Fruit fly (Drosophila melanogaster) whole organism, embryonic: ENCODE results near the gene Frmd5.

Experiments used
- CG12236 ChIP-seq: fragments of 200-800 bp; sonication (Bioruptor generic); optimal IDR thresholded peaks from 2 replicates; lab custom pipeline; 2016; ENCODE audit warnings: missing biosample characterization, missing genetic modification characterization
- CG12744 ChIP-seq: fragments of 200-800 bp; sonication (Bioruptor generic); optimal IDR thresholded peaks from 2 replicates; lab custom pipeline; 2016; ENCODE audit warnings: missing biosample characterization, missing genetic modification characterization
- CG13296 ChIP-seq: fragments of 200-800 bp; sonication (Bioruptor generic); optimal IDR thresholded peaks from 3 replicates; lab custom pipeline; 2018; ENCODE audit warnings: missing biosample characterization, mild to moderate bottlenecking, missing genetic modification characterization
- CG1603 ChIP-seq: fragments of 200-800 bp; sonication (Bioruptor generic); optimal IDR thresholded peaks from 2 replicates; lab custom pipeline; 2019; ENCODE audit warnings: missing biosample characterization, mild to moderate bottlenecking, missing genetic modification characterization, moderate library complexity
- CG17186 ChIP-seq: fragments of 200-800 bp; sonication (Bioruptor generic); optimal IDR thresholded peaks from 3 replicates; lab custom pipeline; 2017; ENCODE audit warnings: missing biosample characterization, missing genetic modification reagents, missing genetic modification characterization
- CG17912 ChIP-seq: fragments of 200-800 bp; sonication (Bioruptor generic); optimal IDR thresholded peaks from 2 replicates; lab custom pipeline; 2018; ENCODE audit warnings: missing biosample characterization, mild to moderate bottlenecking, missing genetic modification characterization
- CG18599 ChIP-seq: fragments of 200-800 bp; sonication (Bioruptor generic); optimal IDR thresholded peaks from 3 replicates; lab custom pipeline; 2017; ENCODE audit warnings: missing biosample characterization, missing genetic modification characterization, mild to moderate bottlenecking, moderate library complexity, missing genetic modification reagents
- CG30020 ChIP-seq: fragments of 200-800 bp; optimal IDR thresholded peaks from 2 replicates; lab custom pipeline; 2019; ENCODE audit warnings: missing biosample characterization, mild to moderate bottlenecking, missing genetic modification characterization, moderate library complexity
- CG33213 ChIP-seq: fragments of 200-800 bp; sonication (Bioruptor generic); optimal IDR thresholded peaks from 3 replicates; lab custom pipeline; 2016; ENCODE audit warnings: missing biosample characterization, missing genetic modification characterization
- CG42726 ChIP-seq: fragments of 200-800 bp; sonication (Bioruptor generic); IDR thresholded peaks from 2 replicates; pipeline ENCODE4 v1.3.6; 2022; ENCODE audit warnings: missing biosample characterization, missing genetic modification characterization; ENCODE audit not compliant: partially characterized antibody
- CG4328 ChIP-seq: fragments of 200-800 bp; sonication (Bioruptor generic); optimal IDR thresholded peaks from 3 replicates; lab custom pipeline; 2017; ENCODE audit warnings: missing biosample characterization, missing genetic modification reagents, missing genetic modification characterization
- CG7928 ChIP-seq: fragments of 200-800 bp; sonication (Bioruptor generic); optimal IDR thresholded peaks from 2 replicates; lab custom pipeline; 2017; ENCODE audit warnings: missing biosample characterization, mild to moderate bottlenecking, missing genetic modification characterization
- CG8281 ChIP-seq: fragments of 200-800 bp; sonication (Bioruptor generic); optimal IDR thresholded peaks from 2 replicates; lab custom pipeline; 2018; ENCODE audit warnings: missing biosample characterization, mild to moderate bottlenecking, missing genetic modification characterization, moderate library complexity
- CG8290 ChIP-seq, 3 experiments: fragments of 200-800 bp; sonication (Bioruptor generic); optimal IDR thresholded peaks; 2 replicates each; lab custom pipeline; 2016 to 2019; ENCODE audit warnings: missing biosample characterization in 3 of 3, missing genetic modification characterization in 3 of 3, mild to moderate bottlenecking in 2 of 3, moderate library complexity in 1 of 3
- CG8944 ChIP-seq: fragments of 200-800 bp; sonication (Bioruptor generic); optimal IDR thresholded peaks from 3 replicates; lab custom pipeline; 2016; ENCODE audit warnings: missing biosample characterization, missing genetic modification characterization
- CG9437 ChIP-seq: fragments of 200-800 bp; sonication (Bioruptor generic); optimal IDR thresholded peaks from 2 replicates; lab custom pipeline; 2018; ENCODE audit warnings: missing biosample characterization, mild to moderate bottlenecking, missing genetic modification characterization
- ERR ChIP-seq: fragments of 200-800 bp; sonication (Bioruptor generic); optimal IDR thresholded peaks from 2 replicates; lab custom pipeline; 2016; ENCODE audit warnings: missing biosample characterization, missing genetic modification characterization
- Elba2 ChIP-seq: fragments of 200-800 bp; sonication (Bioruptor generic); optimal IDR thresholded peaks from 3 replicates; lab custom pipeline; 2016; ENCODE audit warnings: missing biosample characterization, missing genetic modification characterization
- Rx ChIP-seq: fragments of 200-800 bp; sonication (Bioruptor generic); IDR thresholded peaks from 2 replicates; pipeline ENCODE4 v1.3.6; 2022; ENCODE audit warnings: missing biosample characterization, missing genetic modification characterization
- Sox100B ChIP-seq: fragments of 200-800 bp; sonication (Bioruptor generic); optimal IDR thresholded peaks from 3 replicates; lab custom pipeline; 2018; ENCODE audit warnings: missing biosample characterization, mild to moderate bottlenecking, missing genetic modification characterization
- Sox102F ChIP-seq: fragments of 200-800 bp; sonication (Bioruptor generic); optimal IDR thresholded peaks from 2 replicates; lab custom pipeline; 2018; ENCODE audit warnings: missing biosample characterization, mild to moderate bottlenecking, missing genetic modification characterization, moderate library complexity
- Stat92E ChIP-seq, 3 experiments: fragments of >200 bp in 2 of 3; fragments of 200-800 bp in 1 of 3; sonication (Bioruptor generic) in 1 of 3; optimal IDR thresholded peaks; 2 replicates each; lab custom pipeline; 2017 to 2019; ENCODE audit warnings: missing biosample characterization in 3 of 3, missing genetic modification characterization in 3 of 3, mild to moderate bottlenecking in 1 of 3, moderate library complexity in 1 of 3
- Xrp1 ChIP-seq: fragments of 200-800 bp; sonication (Bioruptor generic); IDR thresholded peaks from 2 replicates; pipeline ENCODE4 v1.3.6; 2022; ENCODE audit warnings: missing biosample characterization, missing genetic modification characterization
- az2 ChIP-seq: fragments of 200-800 bp; sonication (Bioruptor generic); optimal IDR thresholded peaks from 3 replicates; lab custom pipeline; 2016; ENCODE audit warnings: missing biosample characterization, missing genetic modification characterization
- bowl ChIP-seq: fragments of 200-800 bp; sonication (Bioruptor generic); IDR thresholded peaks from 2 replicates; pipeline ENCODE4 v1.3.6; 2022; ENCODE audit warnings: missing biosample characterization, missing genetic modification characterization
- br ChIP-seq: fragments of >200 bp; optimal IDR thresholded peaks from 2 replicates; lab custom pipeline; 2017
- chinmo ChIP-seq: fragments of 200-800 bp; sonication (Bioruptor generic); IDR thresholded peaks from 4 replicates; pipeline ENCODE4 v1.3.6; 2022; ENCODE audit warnings: missing biosample characterization, missing genetic modification characterization; ENCODE audit not compliant: partially characterized antibody
- da ChIP-seq: fragments of 200-800 bp; sonication (Bioruptor generic); optimal IDR thresholded peaks from 2 replicates; lab custom pipeline; 2016; ENCODE audit warnings: missing biosample characterization, missing genetic modification characterization
- dm ChIP-seq: fragments of 200-800 bp; sonication (Bioruptor generic); optimal IDR thresholded peaks from 3 replicates; lab custom pipeline; 2016; ENCODE audit warnings: missing biosample characterization, missing genetic modification characterization
- en ChIP-seq: fragments of 200-800 bp; sonication (Bioruptor generic); optimal IDR thresholded peaks from 2 replicates; lab custom pipeline; 2016; ENCODE audit warnings: missing biosample characterization, missing genetic modification characterization
- grn ChIP-seq: fragments of 200-800 bp; sonication (Bioruptor generic); optimal IDR thresholded peaks from 3 replicates; lab custom pipeline; 2017; ENCODE audit warnings: missing biosample characterization, missing genetic modification characterization
- gsb ChIP-seq: fragments of 200-800 bp; sonication (Bioruptor generic); IDR thresholded peaks from 2 replicates; pipeline ENCODE4 v1.3.6; 2022; ENCODE audit warnings: missing biosample characterization, missing genetic modification characterization
- gt ChIP-seq: fragments of 200-800 bp; sonication (Bioruptor generic); IDR thresholded peaks from 2 replicates; pipeline ENCODE4 v1.3.6; 2022; ENCODE audit warnings: missing biosample characterization, missing genetic modification characterization
- jumu ChIP-seq: fragments of 200-800 bp; sonication (Bioruptor generic); optimal IDR thresholded peaks from 3 replicates; lab custom pipeline; 2016; ENCODE audit warnings: missing biosample characterization, missing genetic modification characterization
- lilli ChIP-seq: fragments of 200-800 bp; sonication (Bioruptor generic); optimal IDR thresholded peaks from 3 replicates; lab custom pipeline; 2016; ENCODE audit warnings: missing biosample characterization, missing genetic modification characterization
- maf-S ChIP-seq: fragments of 200-800 bp; sonication (Bioruptor generic); optimal IDR thresholded peaks from 2 replicates; lab custom pipeline; 2016; ENCODE audit warnings: missing biosample characterization, missing genetic modification characterization
- nerfin-2 ChIP-seq: fragments of 200-800 bp; sonication (Bioruptor generic); IDR thresholded peaks from 2 replicates; pipeline ENCODE4 v1.3.6; 2022; ENCODE audit warnings: missing biosample characterization, missing genetic modification characterization; ENCODE audit not compliant: partially characterized antibody
- org-1 ChIP-seq: fragments of 200-800 bp; sonication (Bioruptor generic); optimal IDR thresholded peaks from 2 replicates; lab custom pipeline; 2017; ENCODE audit warnings: missing biosample characterization, missing genetic modification characterization
- otp ChIP-seq: fragments of 200-800 bp; sonication (Bioruptor generic); IDR thresholded peaks from 3 replicates; pipeline ENCODE4, ENCODE4 v1.3.6; 2022; ENCODE audit warnings: missing biosample characterization, missing genetic modification characterization
- pan ChIP-seq, 4 experiments: fragments of >200 bp in 3 of 4; fragments of 200-800 bp in 1 of 4; sonication (Bioruptor generic) in 1 of 4; optimal IDR thresholded peaks in 3 of 4; IDR thresholded peaks in 1 of 4; 2 replicates each; pipeline versions ENCODE4 v1.3.6 to Lab custom; 2017 to 2022; ENCODE audit warnings: missing biosample characterization in 2 of 4, missing genetic modification characterization in 2 of 4, mixed read lengths in 1 of 4
- pb ChIP-seq: fragments of 200-800 bp; sonication (Bioruptor generic); optimal IDR thresholded peaks from 3 replicates; lab custom pipeline; 2016; ENCODE audit warnings: missing biosample characterization, missing genetic modification characterization
- phol ChIP-seq: fragments of 200-800 bp; sonication (Bioruptor generic); optimal IDR thresholded peaks from 3 replicates; lab custom pipeline; 2018; ENCODE audit warnings: missing biosample characterization, mild to moderate bottlenecking, missing genetic modification characterization, moderate library complexity
- run ChIP-seq: fragments of 200-800 bp; sonication (Bioruptor generic); optimal IDR thresholded peaks from 3 replicates; lab custom pipeline; 2018; ENCODE audit warnings: missing biosample characterization, mild to moderate bottlenecking, missing genetic modification characterization
- sc ChIP-seq, 3 experiments: fragments of >200 bp in 2 of 3; fragments of 200-800 bp in 1 of 3; sonication (Bioruptor generic) in 1 of 3; optimal IDR thresholded peaks; 2 replicates in 2 of 3; 3 replicates in 1 of 3; lab custom pipeline; 2017; ENCODE audit warnings: mild to moderate bottlenecking in 1 of 3, missing biosample characterization in 1 of 3, missing genetic modification characterization in 1 of 3, missing genetic modification reagents in 1 of 3
- ssp ChIP-seq: fragments of 200-800 bp; sonication (Bioruptor generic); IDR thresholded peaks from 2 replicates; pipeline ENCODE4 v1.3.6; 2022; ENCODE audit warnings: missing biosample characterization, missing genetic modification characterization
- stc ChIP-seq: fragments of 200-800 bp; sonication (Bioruptor generic); IDR thresholded peaks from 2 replicates; pipeline ENCODE4 v1.3.6; 2022; ENCODE audit warnings: missing biosample characterization, missing genetic modification characterization
- trem ChIP-seq: fragments of 200-800 bp; optimal IDR thresholded peaks from 3 replicates; lab custom pipeline; 2019; ENCODE audit warnings: missing biosample characterization, mild to moderate bottlenecking, missing genetic modification characterization, moderate library complexity
- tup ChIP-seq: fragments of 200-800 bp; sonication (Bioruptor generic); optimal IDR thresholded peaks from 2 replicates; lab custom pipeline; 2016; ENCODE audit warnings: missing biosample characterization, mild to moderate bottlenecking, missing genetic modification characterization, moderate library complexity

Frmd5 gene

DNA sequence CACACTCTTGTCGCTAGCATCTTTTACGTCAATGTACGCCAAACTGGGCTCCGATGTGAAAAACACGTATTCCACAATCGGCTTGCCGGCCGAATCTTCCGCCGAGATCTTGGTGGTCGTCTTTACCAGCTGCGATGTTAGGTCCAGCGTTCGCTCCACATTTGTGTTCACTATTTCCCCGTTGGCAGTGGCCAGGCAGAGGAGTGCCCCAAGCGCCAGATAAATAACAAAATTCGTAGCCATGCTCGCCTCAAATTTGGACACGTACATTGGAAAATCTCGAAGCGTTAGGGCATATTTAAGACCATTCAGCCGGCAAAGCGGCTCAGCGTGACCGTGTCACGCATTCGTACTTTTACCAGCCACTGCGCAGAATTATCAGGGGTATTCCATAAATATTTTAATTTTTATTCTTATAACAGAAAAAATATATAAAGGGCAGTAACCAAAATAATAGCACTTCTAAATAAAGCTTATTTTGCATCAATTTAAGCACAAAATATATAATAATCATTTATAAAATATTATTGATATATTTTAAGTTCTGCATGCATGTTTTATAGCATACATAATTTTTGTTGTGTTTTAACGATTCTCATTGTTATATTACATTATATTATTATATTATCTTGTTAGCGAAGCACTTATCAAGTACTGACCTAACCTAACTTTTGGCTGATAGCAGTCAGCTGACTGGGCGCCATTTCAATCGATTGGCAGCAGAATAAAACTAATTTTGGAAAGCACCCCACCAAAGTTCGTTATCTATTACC, 31.4 kb downstream of the Frmd5 start, which contains the start of the genes CG33303 and dpr19 (continued):
- TF ChIP-seq CG7928 (GFP tag; lab: Kevin White, UChicago) (peak; percentile 19), grn (GFP tag; lab: Kevin White, UChicago) (no peak), trem (peak; percentile 89), en (GFP tag; lab: Kevin White, UChicago) (no peak), CG13296 (GFP tag; lab: Kevin White, UChicago) (peak; percentile 87), Stat92E (GFP tag; optimal IDR thresholded peaks at IDR 0.05; lab: Kevin White, UChicago) (no peak), CG18599 (GFP tag; lab: Kevin White, UChicago) (peak; percentile 62), Elba2 (GFP tag; lab: Kevin White, UChicago) (no peak), ssp (GFP tag; lab: Robert Waterston, UW) (peak; percentile 60; the same call in 1 of the 2 replicates), sc (optimal IDR thresholded peaks at IDR 0.05; lab: Kevin White, UChicago) (no peak), sc (GFP tag; optimal IDR thresholded peaks at IDR 0.05; lab: Kevin White, UChicago) (peak; percentile 33), otp (GFP tag; lab: Robert Waterston, UW) (no peak), br (lab: Kevin White, UChicago) (no peak), CG4328 (GFP tag; lab: Kevin White, UChicago) (peak; percentile 74), pb (no peak), org-1 (GFP tag; lab: Kevin White, UChicago) (no peak), CG12744 (no peak), CG12236 (GFP tag; lab: Kevin White, UChicago) (no peak), CG17186 (GFP tag; lab: Kevin White, UChicago) (no peak), nerfin-2 (GFP tag; lab: Robert Waterston, UW) (no peak), dm (no peak), Sox100B (GFP tag; lab: Kevin White, UChicago) (peak; percentile 83), CG1603 (tag; lab: Kevin White, UChicago) (peak; percentile 16), maf-S (no peak), chinmo (GFP tag; lab: Robert Waterston, UW) (0 out of 4 replicates have a peak, but pooled peaks have one; percentile 41), pan (optimal IDR thresholded peaks at IDR 0.05; lab: Kevin White, UChicago) (no peak), pan (GFP tag; optimal IDR thresholded peaks at IDR 0.05 in 1 of 2, IDR thresholded peaks at IDR 0.05 in 1 of 2) (peak in 1 of 2 experiments; percentile 64), da (GFP tag; lab: Kevin White, UChicago) (no peak), gt (no peak), ERR (GFP tag; lab: Kevin White, UChicago) (no peak), stc (GFP tag; lab: Robert Waterston, UW) (peak; percentile 74), CG30020 (tag; lab: Kevin White, UChicago) (peak; percentile 91), tup (no peak), az2 (GFP tag; lab: Kevin White, UChicago) (peak; percentile 54), CG8290 (GFP tag; optimal IDR thresholded peaks at IDR 0.05; lab: Kevin White, UChicago) (peak; percentile 73), CG8290 (tag; optimal IDR thresholded peaks at IDR 0.05; lab: Kevin White, UChicago) (no peak), Rx (GFP tag; lab: Robert Waterston, UW) (no peak), CG8944 (GFP tag; lab: Kevin White, UChicago) (no peak), lilli (GFP tag; lab: Kevin White, UChicago) (peak; percentile 12), bowl (GFP tag; lab: Robert Waterston, UW) (no peak), CG8281 (tag; lab: Kevin White, UChicago) (peak; percentile 4), phol (tag; lab: Kevin White, UChicago) (peak; percentile 90), CG42726 (no peak), jumu (no peak), CG33213 (GFP tag; lab: Kevin White, UChicago) (no peak), gsb (GFP tag; lab: Robert Waterston, UW) (no peak), Xrp1 (GFP tag; lab: Robert Waterston, UW) (peak; percentile 76), CG9437 (peak; percentile 75), CG17912 (GFP tag; lab: Kevin White, UChicago) (peak; percentile 29), Sox102F (no peak), run (tag; lab: Kevin White, UChicago) (peak; percentile 72)
